Fruit fly (Drosophila melanogaster): ENCODE results near the gene Ir7c.

Ir7c gene

DNA sequence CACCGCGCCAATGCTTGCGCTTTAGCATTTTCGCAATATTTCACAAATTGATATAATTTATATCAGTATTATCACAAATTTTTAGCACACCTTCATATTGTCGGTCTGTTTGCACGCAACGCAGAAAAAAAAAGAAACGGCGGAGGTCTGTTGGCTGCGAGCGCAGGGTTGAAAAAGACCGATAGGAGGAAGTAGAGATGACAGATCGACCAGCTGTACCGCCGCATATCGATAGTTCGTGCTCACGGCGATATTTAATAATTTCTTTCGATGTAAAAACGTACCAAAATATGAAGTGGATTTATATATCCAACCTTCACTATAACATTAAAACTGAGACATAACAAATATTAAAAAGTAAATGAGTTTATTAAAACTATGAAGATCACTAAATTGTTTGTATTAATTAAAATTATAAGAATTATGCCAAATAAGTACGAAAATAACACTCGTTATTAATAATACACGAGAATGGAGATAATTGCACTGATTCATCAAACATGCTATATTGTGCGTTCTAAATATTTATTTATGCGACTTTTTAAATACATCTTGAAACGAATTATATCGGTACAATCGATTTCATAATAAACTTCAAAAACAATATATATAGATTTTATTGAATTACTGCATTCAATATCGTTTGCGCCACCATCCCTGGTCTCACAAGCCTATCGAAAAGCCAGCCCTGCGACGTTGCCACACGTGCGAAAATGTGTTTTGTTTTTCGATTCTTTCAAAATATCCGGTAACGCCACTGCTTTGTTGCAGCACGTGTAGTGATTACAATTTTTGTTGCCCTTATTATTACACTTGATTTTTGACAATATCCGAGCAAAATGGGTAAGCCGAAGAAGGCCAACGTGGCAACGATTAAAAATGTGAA is 27.2 kb downstream of the Ir7c start, which contains the start of the genes RpS6 and bys (continued):
- no peak for TF ChIP-seq tap (tag; optimal IDR thresholded peaks at IDR 0.05)
- TF ChIP-seq CG15073 (GFP tag; optimal IDR thresholded peaks at IDR 0.05): no peak
- 0 out of 3 replicates have a peak, but pooled peaks have one; percentile 23 for TF ChIP-seq CG3726 (GFP tag; IDR thresholded peaks at IDR 0.05)
- TF ChIP-seq CG7271 (tag; optimal IDR thresholded peaks at IDR 0.05): peak; percentile 34
- TF ChIP-seq B-H2 (GFP tag; optimal IDR thresholded peaks at IDR 0.05): peak; percentile 40
- TF ChIP-seq CG17568 (GFP tag; optimal IDR thresholded peaks at IDR 0.05): no peak
- TF ChIP-seq Sox102F (GFP tag; optimal IDR thresholded peaks at IDR 0.05): no peak
- peak; percentile 8 for TF ChIP-seq CG4820 (GFP tag; optimal IDR thresholded peaks at IDR 0.05)
- no peak for TF ChIP-seq HmgD (GFP tag; optimal IDR thresholded peaks at IDR 0.05)
- TF ChIP-seq ems (GFP tag; optimal IDR thresholded peaks at IDR 0.05): no peak
- peak; percentile 46; the same call in 1 of the 2 replicates for TF ChIP-seq CG17328 (GFP tag; IDR thresholded peaks at IDR 0.05)
- peak; percentile 31; the same call in 1 of the 2 replicates for TF ChIP-seq vvl (GFP tag; IDR thresholded peaks at IDR 0.05)
- TF ChIP-seq Dp (GFP tag; optimal IDR thresholded peaks at IDR 0.05): peak; percentile 19
- TF ChIP-seq HLH3B (GFP tag; IDR thresholded peaks at IDR 0.05): peak; percentile 36; the same call in 1 of the 2 replicates
- peak; percentile 36 for TF ChIP-seq Hr3 (GFP tag; optimal IDR thresholded peaks at IDR 0.05)
- TF ChIP-seq sisA (GFP tag; IDR thresholded peaks at IDR 0.05): 0 out of 2 replicates have a peak, but pooled peaks have one; percentile 20
- TF ChIP-seq CG18262 (tag; optimal IDR thresholded peaks at IDR 0.05): peak; percentile 30
- peak; percentile 51 for TF ChIP-seq CG34422 (GFP tag; IDR thresholded peaks at IDR 0.05)
- TF ChIP-seq CG13624 (GFP tag; optimal IDR thresholded peaks at IDR 0.05): peak; percentile 32
- peak; percentile 9 for TF ChIP-seq CG12942 (GFP tag; optimal IDR thresholded peaks at IDR 0.05)
- TF ChIP-seq sd (tag; optimal IDR thresholded peaks at IDR 0.05): no peak
- peak; percentile 21 for TF ChIP-seq CG18476 (GFP tag; optimal IDR thresholded peaks at IDR 0.05)
- peak; percentile 32 for TF ChIP-seq her (GFP tag; optimal IDR thresholded peaks at IDR 0.05)
- peak; percentile 9; the same call in 1 of the 2 replicates for TF ChIP-seq E2f2 (GFP tag; IDR thresholded peaks at IDR 0.05)

DNA sequence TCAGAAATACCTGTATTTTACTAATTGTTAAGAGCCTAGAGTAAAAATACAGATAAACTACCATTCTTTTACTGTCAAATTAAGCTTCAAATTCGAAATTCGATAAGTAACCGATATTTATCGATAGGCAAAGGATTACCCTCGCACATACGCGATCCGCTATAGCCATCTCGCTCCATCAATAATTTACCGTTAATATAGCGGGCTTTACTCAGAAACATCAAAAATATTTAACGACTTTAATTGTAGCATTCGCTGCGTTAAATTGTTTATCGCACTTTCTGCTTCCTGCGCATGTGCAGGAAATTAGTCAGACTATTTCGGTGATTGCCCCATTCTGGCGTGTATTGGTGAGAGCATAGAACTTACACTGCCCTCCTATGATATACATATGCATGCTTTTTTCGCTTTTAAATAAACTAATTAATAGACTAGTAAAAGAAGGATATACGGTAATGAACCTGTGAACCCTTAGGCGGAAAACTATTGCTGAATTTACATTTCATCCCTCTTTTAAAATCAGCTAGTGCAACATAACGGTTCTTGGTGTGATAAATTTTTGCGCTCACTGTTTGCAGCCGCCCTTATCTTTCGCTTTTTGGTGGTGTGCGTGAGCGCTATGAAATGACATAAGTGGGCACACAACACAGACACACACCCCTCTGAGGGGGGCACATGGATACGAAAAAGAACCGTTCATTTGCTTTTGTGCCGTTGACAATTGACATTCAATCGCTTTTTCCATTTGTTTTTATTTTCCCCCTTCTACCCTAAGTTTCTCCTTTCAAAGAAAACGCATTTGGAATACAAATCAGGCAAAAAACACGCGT is 34.3 kb downstream of the Ir7c start, which contains the start of the genes dpr14 and spidey:
Gene dpr14, minus strand, starts transcription at position 48 of the 830 bp plus-strand sequence.
Gene spidey, plus strand, starts transcription at position 693 of the 830 bp plus-strand sequence.
- TF ChIP-seq tll (GFP tag; optimal IDR thresholded peaks at IDR 0.05) (no peak), Hey (tag; optimal IDR thresholded peaks at IDR 0.05) (peak; percentile 67), CG11504 (tag; optimal IDR thresholded peaks at IDR 0.05) (peak; percentile 89), ttk (GFP tag; IDR thresholded peaks at IDR 0.05) (peak; percentile 90), yki (optimal IDR thresholded peaks at IDR 0.05) (no peak), CG10959 (GFP tag; IDR thresholded peaks at IDR 0.05) (peak; percentile 64), CG33557 (GFP tag; optimal IDR thresholded peaks at IDR 0.05) (peak; percentile 77), salm (tag; optimal IDR thresholded peaks at IDR 0.05) (peak; percentile 80), Awh (GFP tag; IDR thresholded peaks at IDR 0.05) (peak; percentile 79), Tbp (GFP tag; optimal IDR thresholded peaks at IDR 0.05) (no peak), mirr (GFP tag; optimal IDR thresholded peaks at IDR 0.05) (peak; percentile 88), CG10147 (GFP tag; optimal IDR thresholded peaks at IDR 0.05) (peak; percentile 84), Optix (GFP tag; IDR thresholded peaks at IDR 0.05) (peak; percentile 89), ssp (GFP tag; IDR thresholded peaks at IDR 0.05) (peak; percentile 74), MESR4 (GFP tag; optimal IDR thresholded peaks at IDR 0.05) (peak; percentile 70), ac (GFP tag; optimal IDR thresholded peaks at IDR 0.05) (peak; percentile 59), stwl (tag; optimal IDR thresholded peaks at IDR 0.05) (no peak), tna (GFP tag; IDR thresholded peaks at IDR 0.05; ENCODE audit: partially characterized antibody) (no peak), gce (GFP tag; IDR thresholded peaks at IDR 0.05) (peak; percentile 75; the same call in 1 of the 3 replicates), ham (GFP tag; IDR thresholded peaks at IDR 0.05) (peak; percentile 78), Scr (GFP tag; IDR thresholded peaks at IDR 0.05; ENCODE audit: partially characterized antibody) (peak; percentile 55), CG18011 (GFP tag; optimal IDR thresholded peaks at IDR 0.05) (peak; percentile 71), Rfx (GFP tag; IDR thresholded peaks at IDR 0.05) (peak; percentile 94)

All from whole organism, embryonic.